Fruit fly (Drosophila melanogaster) whole organism, embryonic: ENCODE results near the gene JMJD4.

ENCODE experiments used
- Atf-2 ChIP-seq: fragments of 200-800 bp; sonication (Bioruptor generic); optimal IDR thresholded peaks from 2 replicates; lab custom pipeline; 2016; ENCODE audit warnings: missing biosample characterization, missing genetic modification characterization
- Atf6 ChIP-seq: fragments of 200-800 bp; sonication (Bioruptor generic); IDR thresholded peaks from 2 replicates; pipeline ENCODE4 v1.3.6; 2022; ENCODE audit warnings: missing biosample characterization, missing genetic modification characterization
- B-H1 ChIP-seq: fragments of 200-800 bp; sonication (Bioruptor generic); IDR thresholded peaks from 3 replicates; pipeline ENCODE4 v1.3.6; 2022; ENCODE audit warnings: missing biosample characterization, missing genetic modification characterization
- CG10462 ChIP-seq: fragments of 200-800 bp; sonication (Bioruptor generic); optimal IDR thresholded peaks from 2 replicates; lab custom pipeline; 2016; ENCODE audit warnings: missing biosample characterization, missing genetic modification characterization
- CG12155 ChIP-seq: fragments of 200-800 bp; sonication (Bioruptor generic); optimal IDR thresholded peaks from 3 replicates; lab custom pipeline; 2016; ENCODE audit warnings: missing biosample characterization, missing genetic modification characterization
- CG12219 ChIP-seq: fragments of 200-800 bp; sonication (Bioruptor generic); optimal IDR thresholded peaks from 3 replicates; lab custom pipeline; 2018; ENCODE audit warnings: missing biosample characterization, mild to moderate bottlenecking, missing genetic modification characterization
- CG12236 ChIP-seq: fragments of 200-800 bp; sonication (Bioruptor generic); optimal IDR thresholded peaks from 2 replicates; lab custom pipeline; 2016; ENCODE audit warnings: missing biosample characterization, missing genetic modification characterization
- CG12769 ChIP-seq: fragments of 200-800 bp; sonication (Bioruptor generic); optimal IDR thresholded peaks from 2 replicates; lab custom pipeline; 2019; ENCODE audit warnings: missing biosample characterization, mild to moderate bottlenecking, missing genetic modification characterization, moderate library complexity
- CG12942 ChIP-seq: fragments of 200-800 bp; sonication (Bioruptor generic); optimal IDR thresholded peaks from 3 replicates; lab custom pipeline; 2016; ENCODE audit warnings: missing biosample characterization, missing genetic modification characterization
- CG13287 ChIP-seq: fragments of 200-800 bp; sonication (Bioruptor generic); IDR thresholded peaks from 2 replicates; pipeline ENCODE4 v1.3.6; 2022; ENCODE audit warnings: missing biosample characterization, missing genetic modification characterization; ENCODE audit not compliant: partially characterized antibody
- CG14441 ChIP-seq: fragments of 200-800 bp; sonication (Bioruptor generic); IDR thresholded peaks from 2 replicates; pipeline ENCODE4 v1.3.6; 2022; ENCODE audit warnings: missing biosample characterization, missing genetic modification characterization
- CG14710 ChIP-seq: fragments of 200-800 bp; sonication (Bioruptor generic); optimal IDR thresholded peaks from 3 replicates; lab custom pipeline; 2019; ENCODE audit warnings: missing biosample characterization, mild to moderate bottlenecking, missing genetic modification characterization, moderate library complexity
- CG15269 ChIP-seq: fragments of 200-800 bp; sonication (Bioruptor generic); optimal IDR thresholded peaks from 2 replicates; lab custom pipeline; 2018; ENCODE audit warnings: missing biosample characterization, mild to moderate bottlenecking, missing genetic modification characterization, moderate library complexity
- CG1647 ChIP-seq: fragments of 200-800 bp; sonication (Bioruptor generic); optimal IDR thresholded peaks from 3 replicates; lab custom pipeline; 2016; ENCODE audit warnings: missing biosample characterization, missing genetic modification characterization
- CG16863 ChIP-seq: fragments of 200-800 bp; sonication (Bioruptor generic); optimal IDR thresholded peaks from 3 replicates; lab custom pipeline; 2016; ENCODE audit warnings: missing biosample characterization, missing genetic modification characterization
- CG17359 ChIP-seq: fragments of 200-800 bp; sonication (Bioruptor generic); optimal IDR thresholded peaks from 3 replicates; lab custom pipeline; 2018; ENCODE audit warnings: missing biosample characterization, mild to moderate bottlenecking, missing genetic modification characterization, moderate library complexity
- CG18764 ChIP-seq: fragments of 200-800 bp; sonication (Bioruptor generic); optimal IDR thresholded peaks from 3 replicates; lab custom pipeline; 2016; ENCODE audit warnings: missing biosample characterization, missing genetic modification characterization
- CG2120 ChIP-seq: fragments of 200-800 bp; sonication (Bioruptor generic); optimal IDR thresholded peaks from 3 replicates; lab custom pipeline; 2016; ENCODE audit warnings: missing biosample characterization, missing genetic modification characterization
- CG30403 ChIP-seq: fragments of 200-800 bp; sonication (Bioruptor generic); optimal IDR thresholded peaks from 3 replicates; lab custom pipeline; 2016; ENCODE audit warnings: missing biosample characterization, missing genetic modification characterization
- CG32767 ChIP-seq: fragments of 200-800 bp; sonication (Bioruptor generic); IDR thresholded peaks from 2 replicates; pipeline ENCODE4 v1.3.6; 2022; ENCODE audit warnings: missing biosample characterization, missing genetic modification characterization
- CG3995 ChIP-seq: fragments of 200-800 bp; sonication (Bioruptor generic); optimal IDR thresholded peaks from 3 replicates; lab custom pipeline; 2016; ENCODE audit warnings: missing biosample characterization, missing genetic modification characterization
- CG4820 ChIP-seq: fragments of 200-800 bp; sonication (Bioruptor generic); optimal IDR thresholded peaks from 3 replicates; lab custom pipeline; 2016; ENCODE audit warnings: missing biosample characterization, missing genetic modification characterization
- CG5953 ChIP-seq: fragments of 200-800 bp; sonication (Bioruptor generic); IDR thresholded peaks from 2 replicates; pipeline ENCODE4 v1.3.6; 2022; ENCODE audit warnings: missing biosample characterization, missing genetic modification characterization
- CG7357 ChIP-seq: fragments of 200-800 bp; sonication (Bioruptor generic); IDR thresholded peaks from 3 replicates; pipeline ENCODE4 v1.3.6; 2022; ENCODE audit warnings: missing biosample characterization, missing genetic modification characterization
- CG7963 ChIP-seq: fragments of 200-800 bp; sonication (Bioruptor generic); IDR thresholded peaks from 3 replicates; pipeline ENCODE4 v1.3.6; 2022; ENCODE audit warnings: missing biosample characterization, missing genetic modification characterization; ENCODE audit not compliant: partially characterized antibody
- CG9609 ChIP-seq: fragments of 200-800 bp; sonication (Bioruptor generic); optimal IDR thresholded peaks from 3 replicates; lab custom pipeline; 2016; ENCODE audit warnings: missing biosample characterization, missing genetic modification characterization
- CHES-1-like ChIP-seq: fragments of 200-800 bp; sonication (Bioruptor generic); optimal IDR thresholded peaks from 2 replicates; lab custom pipeline; 2016; ENCODE audit warnings: missing biosample characterization, missing genetic modification characterization
- CrebB ChIP-seq: fragments of 200-800 bp; sonication (Bioruptor generic); optimal IDR thresholded peaks from 3 replicates; lab custom pipeline; 2018; ENCODE audit warnings: missing biosample characterization, mild to moderate bottlenecking, missing genetic modification characterization
- Ets65A ChIP-seq: fragments of 200-800 bp; sonication (Bioruptor generic); peaks from one replicate; lab custom pipeline; 2016; ENCODE audit warnings: missing biosample characterization, missing genetic modification characterization
- Hey ChIP-seq: fragments of 200-800 bp; sonication (Bioruptor generic); optimal IDR thresholded peaks from 3 replicates; lab custom pipeline; 2018; ENCODE audit warnings: missing biosample characterization, mild to moderate bottlenecking, missing genetic modification characterization
- Hmx ChIP-seq: fragments of 200-800 bp; sonication (Bioruptor generic); optimal IDR thresholded peaks from 2 replicates; lab custom pipeline; 2016; ENCODE audit warnings: missing biosample characterization, missing genetic modification characterization
- Hr51 ChIP-seq, 2 experiments: fragments of 200-800 bp; sonication (Bioruptor generic); optimal IDR thresholded peaks; 2 replicates in 1 of 2; 3 replicates in 1 of 2; lab custom pipeline; 2016 to 2018; ENCODE audit warnings: missing biosample characterization in 2 of 2, missing genetic modification characterization in 2 of 2, mild to moderate bottlenecking in 1 of 2, moderate library complexity in 1 of 2
- Max ChIP-seq: fragments of 200-800 bp; sonication (Bioruptor generic); optimal IDR thresholded peaks from 2 replicates; lab custom pipeline; 2016; ENCODE audit warnings: missing biosample characterization, mild to moderate bottlenecking, missing genetic modification characterization
- Mes4 ChIP-seq: fragments of 200-800 bp; sonication (Bioruptor generic); optimal IDR thresholded peaks from 2 replicates; lab custom pipeline; 2016; ENCODE audit warnings: missing biosample characterization, missing genetic modification characterization
- Ravus ChIP-seq: fragments of 200-800 bp; sonication (Bioruptor generic); IDR thresholded peaks from 2 replicates; pipeline ENCODE4 v1.3.6; 2022; ENCODE audit warnings: missing biosample characterization, missing genetic modification characterization
- abd-A ChIP-seq: fragments of 200-800 bp; sonication (Bioruptor generic); optimal IDR thresholded peaks from 3 replicates; lab custom pipeline; 2019; ENCODE audit warnings: missing biosample characterization, mild to moderate bottlenecking, missing genetic modification characterization, moderate library complexity
- ase ChIP-seq: fragments of 200-800 bp; sonication (Bioruptor generic); IDR thresholded peaks from 3 replicates; pipeline ENCODE4 v1.3.6; 2022; ENCODE audit warnings: missing biosample characterization, missing genetic modification characterization
- bab2 ChIP-seq: fragments of 200-800 bp; sonication (Bioruptor generic); optimal IDR thresholded peaks from 2 replicates; lab custom pipeline; 2016; ENCODE audit warnings: missing biosample characterization, missing genetic modification characterization
- caup ChIP-seq: fragments of 200-800 bp; sonication (Bioruptor generic); optimal IDR thresholded peaks from 3 replicates; lab custom pipeline; 2017; ENCODE audit warnings: missing biosample characterization, mild to moderate bottlenecking, missing genetic modification characterization, moderate library complexity; ENCODE audit not compliant: severe bottlenecking
- croc ChIP-seq: fragments of 200-800 bp; sonication (Bioruptor generic); conservative IDR thresholded peaks from 3 replicates; pipeline ENCODE4 v1.3.6; 2022; ENCODE audit warnings: missing biosample characterization, missing genetic modification characterization
- da ChIP-seq: fragments of 200-800 bp; sonication (Bioruptor generic); optimal IDR thresholded peaks from 2 replicates; lab custom pipeline; 2016; ENCODE audit warnings: missing biosample characterization, missing genetic modification characterization
- eyg ChIP-seq: fragments of 200-800 bp; sonication (Bioruptor generic); optimal IDR thresholded peaks from 3 replicates; lab custom pipeline; 2016; ENCODE audit warnings: missing biosample characterization, missing genetic modification characterization
- fu2 ChIP-seq: fragments of 200-800 bp; sonication (Bioruptor generic); optimal IDR thresholded peaks from 2 replicates; lab custom pipeline; 2016; ENCODE audit warnings: missing biosample characterization, missing genetic modification characterization
- h ChIP-seq: fragments of >200 bp; optimal IDR thresholded peaks from 2 replicates; lab custom pipeline; 2017
- kay ChIP-seq: fragments of 200-800 bp; sonication (Bioruptor generic); optimal IDR thresholded peaks from 2 replicates; lab custom pipeline; 2016; ENCODE audit warnings: missing biosample characterization, missing genetic modification characterization
- pfk ChIP-seq: fragments of 200-800 bp; sonication (Bioruptor generic); optimal IDR thresholded peaks from 2 replicates; lab custom pipeline; 2018; ENCODE audit warnings: missing biosample characterization, mild to moderate bottlenecking, missing genetic modification characterization, moderate library complexity
- sisA ChIP-seq: fragments of 200-800 bp; sonication (Bioruptor generic); IDR thresholded peaks from 2 replicates; pipeline ENCODE4 v1.3.6; 2022; ENCODE audit warnings: missing biosample characterization, missing genetic modification characterization
- so ChIP-seq: fragments of 200-800 bp; sonication (Bioruptor generic); IDR thresholded peaks from 3 replicates; pipeline ENCODE4 v1.3.6; 2022; ENCODE audit warnings: missing biosample characterization, missing genetic modification characterization
- sqz ChIP-seq: fragments of 200-800 bp; sonication (Bioruptor generic); optimal IDR thresholded peaks from 3 replicates; lab custom pipeline; 2018; ENCODE audit warnings: missing biosample characterization, mild to moderate bottlenecking, missing genetic modification characterization
- tx ChIP-seq: fragments of 200-800 bp; sonication (Bioruptor generic); optimal IDR thresholded peaks from 2 replicates; lab custom pipeline; 2016; ENCODE audit warnings: missing biosample characterization, missing genetic modification characterization

The JMJD4 gene

DNA sequence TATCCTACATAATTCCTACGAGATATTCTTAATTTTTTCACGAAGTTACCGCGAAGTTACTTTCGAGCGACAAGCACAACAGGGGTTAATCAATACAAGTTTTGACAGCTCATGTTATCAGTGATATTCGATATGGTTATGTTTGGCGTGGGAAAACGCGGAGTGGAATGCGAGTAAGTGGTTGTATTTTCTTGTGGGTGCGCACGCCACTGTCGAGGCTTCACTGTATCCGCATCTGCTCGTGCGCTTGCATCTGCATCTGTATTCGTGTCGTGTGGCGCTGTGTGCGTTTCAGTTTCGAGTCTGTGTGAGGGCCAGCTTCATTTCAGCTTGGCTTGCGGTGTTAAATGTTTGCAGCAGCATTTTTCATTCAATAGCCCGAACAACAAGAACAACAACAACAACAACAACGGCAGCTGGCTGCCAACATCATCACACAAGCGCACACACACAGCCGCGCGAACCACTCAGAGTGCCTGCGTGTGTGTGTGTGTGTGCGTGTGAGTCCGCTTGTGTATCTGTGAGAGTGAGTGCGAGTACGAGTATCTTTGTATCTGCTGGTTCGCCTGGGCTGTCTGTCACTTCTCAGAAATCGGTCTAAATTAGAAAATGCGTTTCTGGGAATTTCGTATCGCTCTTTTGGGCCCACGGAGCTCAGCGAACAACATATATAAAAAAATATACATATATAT, 7.8 kb downstream of the JMJD4 start (continued):
- TF ChIP-seq Hmx (GFP tag; lab: Kevin White, UChicago) (no peak), caup (GFP tag; lab: Kevin White, UChicago) (no peak), bab2 (GFP tag; lab: Kevin White, UChicago) (peak; percentile 57), CG18764 (no peak), CG10462 (GFP tag; lab: Kevin White, UChicago) (no peak), da (GFP tag; lab: Kevin White, UChicago) (peak; percentile 70), sisA (peak; percentile 73), CG13287 (peak; percentile 50; the same call in 1 of the 2 replicates), CG12942 (peak; percentile 4), eyg (GFP tag; lab: Kevin White, UChicago) (peak; percentile 28), CG17359 (peak; percentile 30), CG32767 (GFP tag; lab: Robert Waterston, UW) (no peak), CG15269 (tag; lab: Kevin White, UChicago) (peak; percentile 30), CG7963 (GFP tag; lab: Robert Waterston, UW) (0 out of 3 replicates have a peak, but pooled peaks have one; percentile 16), pfk (GFP tag; lab: Kevin White, UChicago) (no peak), Mes4 (GFP tag; lab: Kevin White, UChicago) (no peak), fu2 (GFP tag; lab: Kevin White, UChicago) (peak; percentile 65), CG12769 (tag; lab: Kevin White, UChicago) (peak; percentile 85), CHES-1-like (GFP tag; lab: Kevin White, UChicago) (peak; percentile 66), Hey (peak; percentile 16), CG1647 (GFP tag; lab: Kevin White, UChicago) (peak; percentile 32), CG16863 (GFP tag; lab: Kevin White, UChicago) (peak; percentile 69), CG12219 (no peak), CG12155 (peak; percentile 45), CG7357 (GFP tag; lab: Robert Waterston, UW) (peak; percentile 35; the same call in 2 of the 3 replicates), so (GFP tag; lab: Robert Waterston, UW) (peak; percentile 72; the same call in 2 of the 3 replicates), Ets65A (GFP tag; lab: Kevin White, UChicago) (peak; percentile 92), kay (GFP tag; lab: Kevin White, UChicago) (no peak), Max (no peak), Hr51 (GFP tag; optimal IDR thresholded peaks at IDR 0.05; lab: Kevin White, UChicago) (peak in 1 of 2 experiments; percentile 20), CG9609 (peak; percentile 69), h (no peak), B-H1 (GFP tag; lab: Robert Waterston, UW) (peak; percentile 38; the same call in 2 of the 3 replicates), CG4820 (GFP tag; lab: Kevin White, UChicago) (no peak), Ravus (GFP tag; lab: Robert Waterston, UW) (no peak; the same call in 1 of the 2 replicates), croc (peak; percentile 19; the same call in 1 of the 3 replicates), abd-A (tag; lab: Kevin White, UChicago) (peak; percentile 75), CG2120 (peak; percentile 71), CG3995 (peak; percentile 7), Atf-2 (peak; percentile 69), tx (GFP tag; lab: Kevin White, UChicago) (peak; percentile 56), CG14710 (tag; lab: Kevin White, UChicago) (no peak), CG5953 (GFP tag; lab: Robert Waterston, UW) (peak; percentile 72), sqz (GFP tag; lab: Kevin White, UChicago) (no peak), ase (GFP tag; lab: Robert Waterston, UW) (peak; percentile 75), CG14441 (GFP tag; lab: Robert Waterston, UW) (peak; percentile 82), CG12236 (peak; percentile 1), Atf6 (GFP tag; lab: Robert Waterston, UW) (peak; percentile 52), CG30403 (GFP tag; lab: Kevin White, UChicago) (peak; percentile 34), CrebB (tag; lab: Kevin White, UChicago) (no peak)
